Worm (Caenorhabditis elegans): Measurements from ENCODE around the gene T01C8.3.

DNA sequence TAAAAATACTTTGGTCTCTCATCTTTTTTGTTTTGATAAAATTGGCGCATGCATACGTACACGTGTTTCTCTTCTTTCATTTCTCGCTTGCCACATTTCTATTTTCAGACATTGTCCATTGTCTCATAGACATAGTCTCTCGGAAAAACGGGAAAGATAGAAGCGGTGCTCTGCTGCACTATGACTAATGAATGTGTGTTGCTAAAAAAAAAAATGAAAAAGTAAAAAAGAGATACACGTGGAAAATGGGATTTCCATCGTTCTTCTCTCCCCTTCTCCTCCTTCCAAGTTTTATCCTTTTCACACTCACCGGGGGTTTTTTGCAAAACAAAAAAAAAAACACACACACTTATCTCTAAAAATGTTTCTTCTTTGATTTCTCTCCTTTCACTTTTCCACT lies 48.0 kb downstream of the T01C8.3 start:
- TF ChIP-seq dpl-1 (GFP tag; optimal IDR thresholded peaks at IDR 0.05) (no peak), nhr-237 (tag; optimal IDR thresholded peaks at IDR 0.05) (no peak)
